Fruit fly (Drosophila melanogaster): ENCODE measurements around the gene Coa8.

DNA sequence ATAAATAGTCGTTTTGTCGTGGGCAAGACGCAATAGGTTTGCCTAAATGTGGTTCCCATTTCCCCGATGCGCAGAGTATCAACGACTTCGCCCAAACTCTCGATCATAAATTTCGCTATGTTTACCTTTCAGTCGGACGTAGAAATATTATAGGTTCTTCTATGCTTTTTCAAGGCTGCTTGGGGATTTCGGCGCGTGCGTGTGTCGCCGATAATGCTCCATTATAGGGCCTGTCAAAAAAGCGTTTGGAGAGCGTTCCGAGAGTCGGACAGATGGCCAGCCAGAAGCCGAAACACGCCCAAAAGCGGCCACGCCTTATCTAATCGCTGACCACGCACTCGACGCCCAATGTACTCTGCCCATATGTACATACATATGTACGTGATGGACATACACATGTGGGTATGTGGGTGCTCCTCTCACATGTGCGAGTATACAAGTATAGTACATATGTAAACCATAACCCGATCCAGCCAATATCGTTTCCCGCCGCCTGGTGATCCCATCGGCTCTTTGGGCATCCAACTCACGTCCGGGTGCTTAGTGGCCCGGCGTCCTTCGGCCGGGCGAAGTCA lies 31.4 kb upstream of the Coa8 start:
- TF ChIP-seq CG12768 (GFP tag; optimal IDR thresholded peaks at IDR 0.05) (no peak), kay (GFP tag; ENCODE audit: borderline replicate concordance) (no peak), Crg-1 (GFP tag; optimal IDR thresholded peaks at IDR 0.05) (no peak), cic (GFP tag; optimal IDR thresholded peaks at IDR 0.05) (no peak), CG14711 (tag; optimal IDR thresholded peaks at IDR 0.05) (no peak), CG7101 (tag; optimal IDR thresholded peaks at IDR 0.05) (no peak), CG11617 (GFP tag; optimal IDR thresholded peaks at IDR 0.05) (no peak), ovo (GFP tag; optimal IDR thresholded peaks at IDR 0.05) (no peak), CG7045 (GFP tag; optimal IDR thresholded peaks at IDR 0.05) (no peak), CG1620 (GFP tag; optimal IDR thresholded peaks at IDR 0.05) (no peak)
